Fruit fly (Drosophila melanogaster) whole organism, adult: ENCODE data around the gene mbf1.

ENCODE experiments used
- CG11617 ChIP-seq: fragments of 200-800 bp; sonication (Bioruptor generic); optimal IDR thresholded peaks from 2 replicates; lab custom pipeline; 2017; ENCODE audit warnings: mild to moderate bottlenecking, missing biosample characterization, missing genetic modification reagents, missing genetic modification characterization
- CG12768 ChIP-seq: fragments of 200-800 bp; sonication (Bioruptor generic); optimal IDR thresholded peaks from 2 replicates; lab custom pipeline; 2017; ENCODE audit warnings: missing biosample characterization, missing genetic modification characterization, mild to moderate bottlenecking, moderate library complexity, missing genetic modification reagents
- CG14711 ChIP-seq: fragments of 200-800 bp; sonication (Bioruptor generic); optimal IDR thresholded peaks from 2 replicates; lab custom pipeline; 2018; ENCODE audit warnings: missing biosample characterization, mild to moderate bottlenecking, missing genetic modification characterization, moderate library complexity
- CG1620 ChIP-seq: fragments of 200-800 bp; sonication (Bioruptor generic); optimal IDR thresholded peaks from 2 replicates; lab custom pipeline; 2016; ENCODE audit warnings: missing biosample characterization, missing genetic modification characterization
- CG33017 ChIP-seq: fragments of 200-800 bp; sonication (Bioruptor generic); optimal IDR thresholded peaks from 2 replicates; lab custom pipeline; 2018; ENCODE audit warnings: missing biosample characterization, mild to moderate bottlenecking, missing genetic modification characterization, moderate library complexity
- CG5204 ChIP-seq: fragments of 200-800 bp; sonication (Bioruptor generic); optimal IDR thresholded peaks from 2 replicates; lab custom pipeline; 2016; ENCODE audit warnings: missing biosample characterization, missing genetic modification characterization
- CG7045 ChIP-seq: fragments of 200-800 bp; sonication (Bioruptor generic); optimal IDR thresholded peaks from 2 replicates; lab custom pipeline; 2017; ENCODE audit warnings: missing biosample characterization, mild to moderate bottlenecking, missing genetic modification characterization
- CG7101 ChIP-seq: fragments of 200-800 bp; sonication (Bioruptor generic); optimal IDR thresholded peaks from 2 replicates; lab custom pipeline; 2018; ENCODE audit warnings: missing biosample characterization, mild to moderate bottlenecking, missing genetic modification characterization, moderate library complexity
- Clk ChIP-seq: fragments of 200-800 bp; sonication (Bioruptor generic); optimal IDR thresholded peaks from 2 replicates; lab custom pipeline; 2017; ENCODE audit warnings: missing biosample characterization, missing genetic modification characterization
- Crg-1 ChIP-seq: fragments of 200-800 bp; sonication (Bioruptor generic); optimal IDR thresholded peaks from 2 replicates; lab custom pipeline; 2016; ENCODE audit warnings: missing biosample characterization, missing genetic modification characterization
- Hr96 ChIP-seq: fragments of 200-800 bp; sonication (Bioruptor generic); optimal IDR thresholded peaks from 2 replicates; lab custom pipeline; 2016; ENCODE audit warnings: missing biosample characterization, missing genetic modification characterization
- Mnt ChIP-seq: fragments of 200-800 bp; sonication (Bioruptor generic); optimal IDR thresholded peaks from 2 replicates; lab custom pipeline; 2016; ENCODE audit warnings: missing biosample characterization, mild to moderate bottlenecking, missing genetic modification characterization
- bab1 ChIP-seq: fragments of 200-800 bp; sonication (Bioruptor generic); optimal IDR thresholded peaks from 3 replicates; lab custom pipeline; 2019; ENCODE audit warnings: missing biosample characterization, mild to moderate bottlenecking, missing genetic modification characterization, moderate library complexity
- cic ChIP-seq: fragments of 200-800 bp; sonication (Bioruptor generic); optimal IDR thresholded peaks from 2 replicates; lab custom pipeline; 2017; ENCODE audit warnings: missing biosample characterization, mild to moderate bottlenecking, missing genetic modification characterization, moderate library complexity
- cnc ChIP-seq, 2 experiments: fragments of >200 bp; optimal IDR thresholded peaks; 2 replicates each; lab custom pipeline; 2017
- kay ChIP-seq: fragments of 200-800 bp; sonication (Bioruptor generic); peaks from one replicate; lab custom pipeline; 2016; ENCODE audit warnings: missing biosample characterization, missing genetic modification characterization, borderline replicate concordance
- ovo ChIP-seq: fragments of 200-800 bp; sonication (Bioruptor generic); optimal IDR thresholded peaks from 2 replicates; lab custom pipeline; 2016; ENCODE audit warnings: missing biosample characterization, missing genetic modification characterization
- pad ChIP-seq: fragments of 200-800 bp; sonication (Bioruptor generic); optimal IDR thresholded peaks from 3 replicates; lab custom pipeline; 2017; ENCODE audit warnings: missing biosample characterization, missing genetic modification characterization, mild to moderate bottlenecking, moderate library complexity, missing genetic modification reagents
- tj ChIP-seq: fragments of 200-800 bp; sonication (Bioruptor generic); optimal IDR thresholded peaks from 3 replicates; lab custom pipeline; 2017; ENCODE audit warnings: missing biosample characterization, mild to moderate bottlenecking, missing genetic modification characterization, moderate library complexity
- toe ChIP-seq: fragments of 200-800 bp; sonication (Bioruptor generic); optimal IDR thresholded peaks from 2 replicates; lab custom pipeline; 2016; ENCODE audit warnings: missing biosample characterization, missing genetic modification characterization

Gene mbf1

dm6 chr3L:16586989-16587388 is 12.8 kb downstream of the mbf1 start, which contains the start of the genes Syx8 and CG32163:
Gene Syx8 (minus strand): TSS chr3L:16587057.
Gene CG32163 (plus strand): TSS chr3L:16587157.
- no peak for TF ChIP-seq cnc (optimal IDR thresholded peaks at IDR 0.05; lab: Kevin White, UChicago)
- no peak for TF ChIP-seq CG11617
- TF ChIP-seq Crg-1 (GFP tag; lab: Kevin White, UChicago) = no peak
- TF ChIP-seq CG33017 (tag; lab: Kevin White, UChicago) = no peak
- TF ChIP-seq tj (GFP tag; lab: Kevin White, UChicago) = peak; percentile 17
- TF ChIP-seq Hr96 (GFP tag; lab: Kevin White, UChicago) = no peak
- TF ChIP-seq CG7101 (tag; lab: Kevin White, UChicago) = peak; percentile 9
- no peak for TF ChIP-seq Clk (GFP tag; lab: Kevin White, UChicago)
- no peak for TF ChIP-seq CG7045 (GFP tag; lab: Kevin White, UChicago)
- TF ChIP-seq ovo (GFP tag; lab: Kevin White, UChicago) = no peak
- TF ChIP-seq CG14711 (tag; lab: Kevin White, UChicago) = no peak
- no peak for TF ChIP-seq CG12768 (GFP tag; lab: Kevin White, UChicago)
- peak; percentile 36 for TF ChIP-seq bab1 (GFP tag; lab: Kevin White, UChicago)
- TF ChIP-seq kay = no peak
- TF ChIP-seq pad (GFP tag; lab: Kevin White, UChicago) = no peak
- no peak for TF ChIP-seq CG5204 (GFP tag; lab: Kevin White, UChicago)
- TF ChIP-seq CG1620 (GFP tag; lab: Kevin White, UChicago) = no peak
- peak; percentile 32 for TF ChIP-seq cic
- no peak for TF ChIP-seq toe (GFP tag; lab: Kevin White, UChicago)
- TF ChIP-seq Mnt (GFP tag; lab: Kevin White, UChicago) = peak; percentile 25

- peak; percentile 49 for TF ChIP-seq tj (GFP tag; lab: Kevin White, UChicago)
- TF ChIP-seq CG12768 (GFP tag; lab: Kevin White, UChicago) = peak; percentile 35
- no peak for TF ChIP-seq kay
- TF ChIP-seq CG5204 (GFP tag; lab: Kevin White, UChicago) = no peak
- no peak for TF ChIP-seq Hr96 (GFP tag; lab: Kevin White, UChicago)
- no peak for TF ChIP-seq toe (GFP tag; lab: Kevin White, UChicago)
- TF ChIP-seq CG7045 (GFP tag; lab: Kevin White, UChicago) = peak; percentile 34
- TF ChIP-seq CG11617 = peak; percentile 64
- TF ChIP-seq CG7101 (tag; lab: Kevin White, UChicago) = peak; percentile 75
- TF ChIP-seq cnc (optimal IDR thresholded peaks at IDR 0.05; lab: Kevin White, UChicago) = no peak
- TF ChIP-seq CG14711 (tag; lab: Kevin White, UChicago) = peak; percentile 70
- peak; percentile 77 for TF ChIP-seq Mnt (GFP tag; lab: Kevin White, UChicago)
- peak; percentile 20 for TF ChIP-seq Clk (GFP tag; lab: Kevin White, UChicago)
- TF ChIP-seq cic = peak; percentile 35
- peak; percentile 70 for TF ChIP-seq CG33017 (tag; lab: Kevin White, UChicago)
- peak; percentile 55 for TF ChIP-seq pad (GFP tag; lab: Kevin White, UChicago)
- TF ChIP-seq ovo (GFP tag; lab: Kevin White, UChicago) = peak; percentile 65
- peak; percentile 33 for TF ChIP-seq bab1 (GFP tag; lab: Kevin White, UChicago)
- TF ChIP-seq Crg-1 (GFP tag; lab: Kevin White, UChicago) = peak; percentile 70
- TF ChIP-seq CG1620 (GFP tag; lab: Kevin White, UChicago) = peak; percentile 71
These were observed 13.9 kb downstream of the mbf1 start for dm6 chr3L:16587994-16588622.

- TF ChIP-seq Mnt (GFP tag; lab: Kevin White, UChicago) = no peak
These were observed 16.6 kb downstream of the mbf1 start, which contains the start of gene tra for dm6 chr3L:16590860-16591259. Gene tra (minus strand): TSS chr3L:16591050.

dm6 chr3L:16594922-16595518 is 20.8 kb downstream of the mbf1 start, which contains the start of the genes spd-2 and Apl:
Gene spd-2 (minus strand): TSS chr3L:16595014.
Gene Apl (plus strand): TSS chr3L:16595181.
- TF ChIP-seq Mnt (GFP tag; lab: Kevin White, UChicago) (no peak), CG11617 (no peak), CG7045 (GFP tag; lab: Kevin White, UChicago) (no peak), Hr96 (GFP tag; lab: Kevin White, UChicago) (no peak)

dm6 chr3L:16602736-16603144 is 28.5 kb downstream of the mbf1 start, which contains the start of gene Arts:
Gene Arts (plus strand): TSS chr3L:16602851.
- TF ChIP-seq CG33017 (tag; lab: Kevin White, UChicago) (no peak), tj (GFP tag; lab: Kevin White, UChicago) (peak; percentile 26), Mnt (GFP tag; lab: Kevin White, UChicago) (peak; percentile 77), pad (GFP tag; lab: Kevin White, UChicago) (peak; percentile 28), bab1 (GFP tag; lab: Kevin White, UChicago) (peak; percentile 27), CG7101 (tag; lab: Kevin White, UChicago) (peak; percentile 38), Crg-1 (GFP tag; lab: Kevin White, UChicago) (peak; percentile 22), CG5204 (GFP tag; lab: Kevin White, UChicago) (peak; percentile 48), Clk (GFP tag; lab: Kevin White, UChicago) (no peak), cic (no peak), CG12768 (GFP tag; lab: Kevin White, UChicago) (no peak), CG1620 (GFP tag; lab: Kevin White, UChicago) (peak; percentile 0), CG7045 (GFP tag; lab: Kevin White, UChicago) (peak; percentile 29), CG14711 (tag; lab: Kevin White, UChicago) (peak; percentile 30), CG11617 (peak; percentile 67), toe (GFP tag; lab: Kevin White, UChicago) (peak; percentile 51), cnc (optimal IDR thresholded peaks at IDR 0.05; lab: Kevin White, UChicago) (no peak), kay (no peak), ovo (GFP tag; lab: Kevin White, UChicago) (peak; percentile 17), Hr96 (GFP tag; lab: Kevin White, UChicago) (peak; percentile 12)
